Fruit fly (Drosophila melanogaster) whole organism, embryonic: ENCODE measurements around the gene CheA75a.

ENCODE experiments used
- ATbp ChIP-seq: fragments of 200-800 bp; sonication (Bioruptor generic); optimal IDR thresholded peaks from 2 replicates; lab custom pipeline; 2017; ENCODE audit warnings: missing biosample characterization, mild to moderate bottlenecking, missing genetic modification characterization, missing genetic modification reagents
- Ada2b ChIP-seq: fragments of 200-800 bp; sonication (Bioruptor generic); IDR thresholded peaks from 2 replicates; pipeline ENCODE4 v1.3.6; 2022; ENCODE audit warnings: missing biosample characterization, missing genetic modification characterization
- Adf1 ChIP-seq: fragments of 200-800 bp; sonication (Bioruptor generic); IDR thresholded peaks from 2 replicates; pipeline ENCODE4 v1.3.6; 2022; ENCODE audit warnings: missing biosample characterization, missing genetic modification characterization
- Aef1 ChIP-seq: fragments of 200-800 bp; sonication (Bioruptor generic); IDR thresholded peaks from 3 replicates; pipeline ENCODE4 v1.3.6; 2022; ENCODE audit warnings: missing biosample characterization, missing genetic modification characterization
- Atf6 ChIP-seq: fragments of 200-800 bp; sonication (Bioruptor generic); IDR thresholded peaks from 2 replicates; pipeline ENCODE4 v1.3.6; 2022; ENCODE audit warnings: missing biosample characterization, missing genetic modification characterization
- Bgb ChIP-seq: fragments of 200-800 bp; sonication (Bioruptor generic); IDR thresholded peaks from 2 replicates; pipeline ENCODE4 v1.3.6; 2022; ENCODE audit warnings: missing biosample characterization, missing genetic modification characterization; ENCODE audit not compliant: partially characterized antibody
- CG10565 ChIP-seq: fragments of 200-800 bp; sonication (Bioruptor generic); optimal IDR thresholded peaks from 3 replicates; lab custom pipeline; 2016; ENCODE audit warnings: missing biosample characterization, mild to moderate bottlenecking, missing genetic modification characterization
- CG1233 ChIP-seq: fragments of 200-800 bp; sonication (Bioruptor generic); optimal IDR thresholded peaks from 4 replicates; lab custom pipeline; 2018; ENCODE audit warnings: missing biosample characterization, mild to moderate bottlenecking, missing genetic modification characterization
- CG14014 ChIP-seq: fragments of 200-800 bp; sonication (Bioruptor generic); IDR thresholded peaks from 2 replicates; pipeline ENCODE4 v1.3.6; 2022; ENCODE audit warnings: missing biosample characterization, missing genetic modification characterization
- CG15479 ChIP-seq: fragments of 200-800 bp; sonication (Bioruptor generic); optimal IDR thresholded peaks from 3 replicates; lab custom pipeline; 2019; ENCODE audit warnings: missing biosample characterization, mild to moderate bottlenecking, missing genetic modification characterization, moderate library complexity
- CG17328 ChIP-seq: fragments of 200-800 bp; sonication (Bioruptor generic); IDR thresholded peaks from 2 replicates; pipeline ENCODE4 v1.3.6; 2022; ENCODE audit warnings: missing biosample characterization, missing genetic modification characterization
- CG17361 ChIP-seq: fragments of 200-800 bp; sonication (Bioruptor generic); IDR thresholded peaks from 3 replicates; pipeline ENCODE4 v1.3.6; 2022; ENCODE audit warnings: missing biosample characterization, missing genetic modification characterization
- CG17385 ChIP-seq: fragments of 200-800 bp; sonication (Bioruptor generic); optimal IDR thresholded peaks from 3 replicates; lab custom pipeline; 2018; ENCODE audit warnings: missing biosample characterization, mild to moderate bottlenecking, missing genetic modification characterization
- CG1792 ChIP-seq: fragments of 200-800 bp; sonication (Bioruptor generic); optimal IDR thresholded peaks from 2 replicates; lab custom pipeline; 2016; ENCODE audit warnings: missing biosample characterization, missing genetic modification characterization
- CG18619 ChIP-seq: fragments of 200-800 bp; sonication (Bioruptor generic); optimal IDR thresholded peaks from 3 replicates; lab custom pipeline; 2017; ENCODE audit warnings: missing biosample characterization, mild to moderate bottlenecking, missing genetic modification characterization
- CG33213 ChIP-seq: fragments of 200-800 bp; sonication (Bioruptor generic); optimal IDR thresholded peaks from 3 replicates; lab custom pipeline; 2016; ENCODE audit warnings: missing biosample characterization, missing genetic modification characterization
- CG33557 ChIP-seq: fragments of 200-800 bp; sonication (Bioruptor generic); optimal IDR thresholded peaks from 2 replicates; lab custom pipeline; 2019; ENCODE audit warnings: missing biosample characterization, mild to moderate bottlenecking, missing genetic modification characterization, moderate library complexity
- CG34376 ChIP-seq: fragments of 200-800 bp; sonication (Bioruptor generic); optimal IDR thresholded peaks from 2 replicates; lab custom pipeline; 2018; ENCODE audit warnings: missing biosample characterization, mild to moderate bottlenecking, missing genetic modification characterization
- CG4424 ChIP-seq: fragments of 200-800 bp; sonication (Bioruptor generic); optimal IDR thresholded peaks from 3 replicates; lab custom pipeline; 2016; ENCODE audit warnings: missing biosample characterization, missing genetic modification characterization
- CG4707 ChIP-seq: fragments of 200-800 bp; sonication (Bioruptor generic); optimal IDR thresholded peaks from 2 replicates; lab custom pipeline; 2018; ENCODE audit warnings: missing biosample characterization, mild to moderate bottlenecking, missing genetic modification characterization, moderate library complexity
- CG5953 ChIP-seq: fragments of 200-800 bp; sonication (Bioruptor generic); IDR thresholded peaks from 2 replicates; pipeline ENCODE4 v1.3.6; 2022; ENCODE audit warnings: missing biosample characterization, missing genetic modification characterization
- CG7357 ChIP-seq: fragments of 200-800 bp; sonication (Bioruptor generic); IDR thresholded peaks from 3 replicates; pipeline ENCODE4 v1.3.6; 2022; ENCODE audit warnings: missing biosample characterization, missing genetic modification characterization
- CG8765 ChIP-seq: fragments of 200-800 bp; sonication (Bioruptor generic); IDR thresholded peaks from 2 replicates; pipeline ENCODE4 v1.3.6; 2022; ENCODE audit warnings: missing biosample characterization, missing genetic modification characterization
- D19B ChIP-seq: fragments of 200-800 bp; sonication (Bioruptor generic); optimal IDR thresholded peaks from 2 replicates; lab custom pipeline; 2017; ENCODE audit warnings: missing biosample characterization, mild to moderate bottlenecking, missing genetic modification characterization
- Dp ChIP-seq: fragments of 200-800 bp; sonication (Bioruptor generic); optimal IDR thresholded peaks from 2 replicates; lab custom pipeline; 2018; ENCODE audit warnings: missing biosample characterization, mild to moderate bottlenecking, missing genetic modification characterization, moderate library complexity
- Gsc ChIP-seq: fragments of 200-800 bp; sonication (Bioruptor generic); IDR thresholded peaks from 2 replicates; pipeline ENCODE4 v1.3.6; 2022; ENCODE audit warnings: missing biosample characterization, missing genetic modification characterization
- Hmx ChIP-seq: fragments of 200-800 bp; sonication (Bioruptor generic); optimal IDR thresholded peaks from 2 replicates; lab custom pipeline; 2016; ENCODE audit warnings: missing biosample characterization, missing genetic modification characterization
- Hr51 ChIP-seq, 2 experiments: fragments of 200-800 bp; sonication (Bioruptor generic); optimal IDR thresholded peaks; 2 replicates in 1 of 2; 3 replicates in 1 of 2; lab custom pipeline; 2016 to 2018; ENCODE audit warnings: missing biosample characterization in 2 of 2, missing genetic modification characterization in 2 of 2, mild to moderate bottlenecking in 1 of 2, moderate library complexity in 1 of 2
- Opbp ChIP-seq: fragments of 200-800 bp; sonication (Bioruptor generic); IDR thresholded peaks from 3 replicates; pipeline ENCODE4 v1.3.6; 2022; ENCODE audit warnings: missing biosample characterization, missing genetic modification characterization; ENCODE audit not compliant: partially characterized antibody
- Poxn ChIP-seq: fragments of 200-800 bp; sonication (Bioruptor generic); IDR thresholded peaks from 2 replicates; pipeline ENCODE4 v1.3.6; 2022; ENCODE audit warnings: missing biosample characterization, missing genetic modification characterization
- Sin3A ChIP-seq: fragments of >200 bp; optimal IDR thresholded peaks from 2 replicates; lab custom pipeline; 2018
- Taf1 ChIP-seq: fragments of 200-800 bp; sonication (Bioruptor generic); IDR thresholded peaks from 2 replicates; pipeline ENCODE4 v1.3.6; 2022; ENCODE audit warnings: missing biosample characterization, missing genetic modification characterization
- Usf ChIP-seq: fragments of 200-800 bp; sonication (Bioruptor generic); optimal IDR thresholded peaks from 2 replicates; lab custom pipeline; 2017; ENCODE audit warnings: missing genotype, missing biosample characterization, missing genetic modification characterization
- ab ChIP-seq: fragments of 200-800 bp; sonication (Bioruptor generic); optimal IDR thresholded peaks from 2 replicates; lab custom pipeline; 2016; ENCODE audit warnings: missing biosample characterization, missing genetic modification characterization
- bbx ChIP-seq: fragments of 200-800 bp; sonication (Bioruptor generic); IDR thresholded peaks from 2 replicates; pipeline ENCODE4 v1.3.6; 2022; ENCODE audit warnings: missing biosample characterization, missing genetic modification characterization; ENCODE audit not compliant: partially characterized antibody
- chn ChIP-seq: fragments of 200-800 bp; sonication (Bioruptor generic); optimal IDR thresholded peaks from 2 replicates; lab custom pipeline; 2016; ENCODE audit warnings: missing biosample characterization, missing genetic modification characterization
- fd102C ChIP-seq: fragments of 200-800 bp; sonication (Bioruptor generic); optimal IDR thresholded peaks from 2 replicates; lab custom pipeline; 2018; ENCODE audit warnings: missing biosample characterization, mild to moderate bottlenecking, missing genetic modification characterization, moderate library complexity
- fd3F ChIP-seq: fragments of 200-800 bp; sonication (Bioruptor generic); optimal IDR thresholded peaks from 2 replicates; lab custom pipeline; 2018; ENCODE audit warnings: missing biosample characterization, mild to moderate bottlenecking, missing genetic modification characterization, moderate library complexity
- fru ChIP-seq: fragments of >200 bp; optimal IDR thresholded peaks from 2 replicates; lab custom pipeline; 2017
- hbn ChIP-seq: fragments of 200-800 bp; sonication (Bioruptor generic); IDR thresholded peaks from 2 replicates; pipeline ENCODE4 v1.3.6; 2022; ENCODE audit warnings: missing biosample characterization, missing genetic modification characterization; ENCODE audit not compliant: partially characterized antibody
- lov ChIP-seq, 2 experiments: fragments of 200-800 bp in 1 of 2; fragments of >200 bp in 1 of 2; sonication (Bioruptor generic) in 1 of 2; IDR thresholded peaks in 1 of 2; optimal IDR thresholded peaks in 1 of 2; 2 replicates in 1 of 2; 3 replicates in 1 of 2; pipeline versions ENCODE4 v1.3.6 to Lab custom; 2017 to 2022; ENCODE audit warnings: missing biosample characterization in 1 of 2, missing genetic modification characterization in 1 of 2
- nom ChIP-seq: fragments of 200-800 bp; sonication (Bioruptor generic); optimal IDR thresholded peaks from 2 replicates; lab custom pipeline; 2017; ENCODE audit warnings: missing biosample characterization, missing genetic modification characterization, mild to moderate bottlenecking, moderate library complexity, missing genetic modification reagents
- otp ChIP-seq: fragments of 200-800 bp; sonication (Bioruptor generic); IDR thresholded peaks from 3 replicates; pipeline ENCODE4, ENCODE4 v1.3.6; 2022; ENCODE audit warnings: missing biosample characterization, missing genetic modification characterization
- phol ChIP-seq: fragments of 200-800 bp; sonication (Bioruptor generic); optimal IDR thresholded peaks from 3 replicates; lab custom pipeline; 2018; ENCODE audit warnings: missing biosample characterization, mild to moderate bottlenecking, missing genetic modification characterization, moderate library complexity
- pzg ChIP-seq: fragments of 200-800 bp; sonication (Bioruptor generic); optimal IDR thresholded peaks from 3 replicates; lab custom pipeline; 2018; ENCODE audit warnings: missing biosample characterization, mild to moderate bottlenecking, missing genetic modification characterization, moderate library complexity
- slou ChIP-seq: fragments of 200-800 bp; sonication (Bioruptor generic); optimal IDR thresholded peaks from 3 replicates; lab custom pipeline; 2016; ENCODE audit warnings: missing biosample characterization, missing genetic modification characterization
- tio ChIP-seq: fragments of 200-800 bp; sonication (Bioruptor generic); optimal IDR thresholded peaks from 2 replicates; lab custom pipeline; 2017; ENCODE audit warnings: missing biosample characterization, missing genetic modification characterization, inconsistent platforms
- tll ChIP-seq, 2 experiments: fragments of 200-800 bp in 1 of 2; fragments of >200 bp in 1 of 2; sonication (Bioruptor generic) in 1 of 2; optimal IDR thresholded peaks; 2 replicates each; lab custom pipeline; 2017 to 2019; ENCODE audit warnings: missing biosample characterization in 2 of 2, missing genetic modification characterization in 2 of 2, mild to moderate bottlenecking in 1 of 2, moderate library complexity in 1 of 2
- vvl ChIP-seq: fragments of 200-800 bp; sonication (Bioruptor generic); IDR thresholded peaks from 2 replicates; pipeline ENCODE4 v1.3.6; 2022; ENCODE audit warnings: missing biosample characterization, missing genetic modification characterization
- wor ChIP-seq: fragments of 200-800 bp; sonication (Bioruptor generic); IDR thresholded peaks from 2 replicates; pipeline ENCODE4 v1.3.6; 2022; ENCODE audit warnings: missing biosample characterization, missing genetic modification characterization
- zfh2 ChIP-seq: fragments of 200-800 bp; sonication (Bioruptor generic); optimal IDR thresholded peaks from 2 replicates; lab custom pipeline; 2016; ENCODE audit warnings: missing biosample characterization, missing genetic modification characterization

Gene CheA75a

DNA sequence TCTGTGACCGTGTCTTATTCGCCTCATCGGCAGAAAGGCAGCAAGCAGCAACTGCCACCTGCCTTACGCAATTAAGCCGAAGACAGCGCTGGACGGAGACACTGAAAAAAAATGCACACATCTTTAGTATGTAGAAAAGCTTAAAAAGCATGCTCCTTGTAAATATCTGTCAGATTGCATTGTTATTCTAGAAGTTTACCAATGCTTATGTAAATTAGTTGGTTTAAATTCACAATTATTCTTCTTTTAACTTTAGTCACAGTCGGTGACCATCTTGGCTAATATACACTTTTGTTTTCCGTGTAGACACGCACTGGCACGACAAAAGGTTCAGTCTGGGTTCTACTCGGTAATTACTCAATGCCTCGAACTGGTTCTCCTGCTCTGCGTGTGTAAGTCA, 36.2 kb upstream of the CheA75a start (continued):
- TF ChIP-seq CG7357 (GFP tag; lab: Robert Waterston, UW) (no peak), Gsc (no peak), pzg (GFP tag; lab: Kevin White, UChicago) (no peak), Dp (GFP tag; lab: Kevin White, UChicago) (no peak), CG5953 (no peak), slou (GFP tag; lab: Kevin White, UChicago) (no peak), chn (GFP tag; lab: Kevin White, UChicago) (no peak), Hr51 (GFP tag; optimal IDR thresholded peaks at IDR 0.05; lab: Kevin White, UChicago) (no peak), CG33557 (GFP tag; lab: Kevin White, UChicago) (peak; percentile 66), fru (lab: Kevin White, UChicago) (no peak), zfh2 (GFP tag; lab: Kevin White, UChicago) (no peak), CG1792 (GFP tag; lab: Kevin White, UChicago) (peak; percentile 29), bbx (GFP tag; lab: Robert Waterston, UW) (no peak), hbn (GFP tag; lab: Robert Waterston, UW) (no peak), vvl (GFP tag; lab: Robert Waterston, UW) (peak; percentile 42; the same call in 1 of the 2 replicates), Taf1 (GFP tag; lab: Robert Waterston, UW) (no peak), otp (GFP tag; lab: Robert Waterston, UW) (0 out of 3 replicates have a peak, but pooled peaks have one; percentile 57), CG1233 (no peak), CG17385 (GFP tag; lab: Kevin White, UChicago) (no peak), tll (GFP tag; optimal IDR thresholded peaks at IDR 0.05; lab: Kevin White, UChicago) (peak in 1 of 2 experiments; percentile 17), Sin3A (lab: Kevin White, UChicago) (no peak), tio (GFP tag; lab: Kevin White, UChicago) (no peak), ab (GFP tag; lab: Kevin White, UChicago) (peak; percentile 17), Poxn (GFP tag; lab: Robert Waterston, UW) (no peak), Adf1 (GFP tag; lab: Robert Waterston, UW) (no peak), CG17328 (GFP tag; lab: Robert Waterston, UW) (no peak), Ada2b (no peak), Opbp (GFP tag; lab: Robert Waterston, UW) (no peak), CG18619 (GFP tag; lab: Kevin White, UChicago) (peak; percentile 10), phol (tag; lab: Kevin White, UChicago) (peak; percentile 65), CG33213 (no peak), CG4424 (peak; percentile 61), CG17361 (GFP tag; lab: Robert Waterston, UW) (peak; percentile 58; the same call in 2 of the 3 replicates), D19B (GFP tag; lab: Kevin White, UChicago) (no peak), Aef1 (GFP tag; lab: Robert Waterston, UW) (no peak), Atf6 (no peak), ATbp (GFP tag; lab: Kevin White, UChicago) (peak; percentile 38), CG34376 (GFP tag; lab: Kevin White, UChicago) (no peak), CG10565 (GFP tag; lab: Kevin White, UChicago) (no peak), Bgb (GFP tag; lab: Robert Waterston, UW) (no peak), CG14014 (GFP tag; lab: Robert Waterston, UW) (0 out of 2 replicates have a peak, but pooled peaks have one; percentile 28), lov (optimal IDR thresholded peaks at IDR 0.05; lab: Kevin White, UChicago) (no peak), lov (GFP tag; IDR thresholded peaks at IDR 0.05; lab: Robert Waterston, UW) (0 out of 3 replicates have a peak, but pooled peaks have one; percentile 8), CG15479 (GFP tag; lab: Kevin White, UChicago) (no peak), wor (GFP tag; lab: Robert Waterston, UW) (no peak), CG8765 (GFP tag; lab: Robert Waterston, UW) (no peak; the same call in 1 of the 2 replicates), Usf (peak; percentile 5), CG4707 (no peak), fd102C (GFP tag; lab: Kevin White, UChicago) (no peak), fd3F (GFP tag; lab: Kevin White, UChicago) (no peak), Hmx (GFP tag; lab: Kevin White, UChicago) (no peak), nom (GFP tag; lab: Kevin White, UChicago) (peak; percentile 81)
